Worm (Caenorhabditis elegans) whole organism, late embryonic: Measurements from ENCODE around the gene math-26.

Experiments used
- C38D4.7 ChIP-seq: fragments of 200-800 bp; sonication (Bioruptor generic); optimal IDR thresholded peaks from 2 replicates; lab custom pipeline; 2018; ENCODE audit warnings: mild to moderate bottlenecking, missing genetic modification characterization, moderate library complexity, missing compliant biosample characterization
- K02D7.2 ChIP-seq: sonication (generic microtip); optimal IDR thresholded peaks from 2 replicates; lab custom pipeline; 2017; ENCODE audit warnings: mild to moderate bottlenecking, missing genetic modification characterization, missing compliant biosample characterization
- K09A11.1 ChIP-seq: sonication (generic microtip); optimal IDR thresholded peaks from 2 replicates; lab custom pipeline; 2017; ENCODE audit warnings: antibody characterized with exemption, mild to moderate bottlenecking, missing genetic modification characterization, missing compliant biosample characterization; ENCODE audit not compliant: insufficient read depth
- ahr-1 ChIP-seq: sonication (generic microtip); optimal IDR thresholded peaks from 2 replicates; lab custom pipeline; 2016; ENCODE audit warnings: missing genetic modification characterization, missing compliant biosample characterization
- ama-1 ChIP-seq: fragments of 150-350 bp; optimal IDR thresholded peaks from 2 replicates; lab custom pipeline; 2014
- ceh-18 ChIP-seq: sonication (generic microtip); optimal IDR thresholded peaks from 2 replicates; lab custom pipeline; 2016; ENCODE audit warnings: missing genetic modification characterization, missing compliant biosample characterization
- ceh-2 ChIP-seq: sonication (generic microtip); optimal IDR thresholded peaks from 2 replicates; lab custom pipeline; 2016; ENCODE audit warnings: missing genotype, missing genetic modification characterization, missing compliant biosample characterization
- ceh-22 ChIP-seq: sonication (generic microtip); optimal IDR thresholded peaks from 2 replicates; lab custom pipeline; 2017; ENCODE audit warnings: missing biosample characterization, missing genetic modification characterization
- ceh-24 ChIP-seq: sonication (generic microtip); optimal IDR thresholded peaks from 2 replicates; lab custom pipeline; 2016; ENCODE audit warnings: mild to moderate bottlenecking, missing genetic modification characterization, missing compliant biosample characterization
- ceh-31 ChIP-seq: sonication (generic microtip); optimal IDR thresholded peaks from 2 replicates; lab custom pipeline; 2016; ENCODE audit warnings: missing genetic modification characterization, missing compliant biosample characterization
- ceh-45 ChIP-seq: fragments of 200-800 bp; sonication (Bioruptor generic); IDR thresholded peaks from 2 replicates; pipeline ENCODE4 v1.3.6; 2022; ENCODE audit warnings: missing genetic modification reagents, missing genetic modification characterization, missing compliant biosample characterization
- ceh-6 ChIP-seq: fragments of 200-800 bp; sonication (Bioruptor generic); optimal IDR thresholded peaks from 2 replicates; lab custom pipeline; 2018; ENCODE audit warnings: mild to moderate bottlenecking, missing genetic modification characterization, missing compliant biosample characterization
- ceh-9 ChIP-seq: sonication (generic microtip); optimal IDR thresholded peaks from 2 replicates; lab custom pipeline; 2016; ENCODE audit warnings: mild to moderate bottlenecking, missing genetic modification characterization, inconsistent platforms, missing compliant biosample characterization
- dmd-4 ChIP-seq: sonication (generic microtip); optimal IDR thresholded peaks from 2 replicates; lab custom pipeline; 2016; ENCODE audit warnings: borderline replicate concordance, missing genetic modification characterization, missing compliant biosample characterization
- elt-4 ChIP-seq: sonication (generic microtip); optimal IDR thresholded peaks from 2 replicates; lab custom pipeline; 2016; ENCODE audit warnings: missing genetic modification characterization, missing compliant biosample characterization
- ets-4 ChIP-seq: sonication (generic microtip); optimal IDR thresholded peaks from 2 replicates; lab custom pipeline; 2016; ENCODE audit warnings: missing genetic modification characterization, missing compliant biosample characterization
- fax-1 ChIP-seq: sonication (generic microtip); optimal IDR thresholded peaks from 2 replicates; lab custom pipeline; 2016; ENCODE audit warnings: missing genotype, missing genetic modification characterization, missing compliant biosample characterization
- hlh-13 ChIP-seq: fragments of 200-800 bp; sonication (Bioruptor generic); optimal IDR thresholded peaks from 2 replicates; lab custom pipeline; 2018; ENCODE audit warnings: mild to moderate bottlenecking, missing genetic modification characterization, missing compliant biosample characterization
- hlh-15 ChIP-seq: sonication (generic microtip); optimal IDR thresholded peaks from 2 replicates; lab custom pipeline; 2016; ENCODE audit warnings: missing genetic modification characterization, missing compliant biosample characterization
- hlh-8 ChIP-seq: sonication (generic microtip); optimal IDR thresholded peaks from 2 replicates; lab custom pipeline; 2016; ENCODE audit warnings: missing genotype, missing genetic modification characterization, missing compliant biosample characterization
- lim-6 ChIP-seq: sonication (generic microtip); optimal IDR thresholded peaks from 2 replicates; lab custom pipeline; 2016; ENCODE audit warnings: missing genetic modification characterization, missing compliant biosample characterization
- lin-11 ChIP-seq: fragments of 200-800 bp; sonication (Bioruptor generic); optimal IDR thresholded peaks from 2 replicates; lab custom pipeline; 2018; ENCODE audit warnings: mild to moderate bottlenecking, missing genetic modification characterization, missing compliant biosample characterization
- mec-3 ChIP-seq: sonication (generic microtip); optimal IDR thresholded peaks from 2 replicates; lab custom pipeline; 2016; ENCODE audit warnings: borderline replicate concordance, missing genetic modification characterization, missing compliant biosample characterization
- nfya-1 ChIP-seq: sonication (generic microtip); optimal IDR thresholded peaks from 2 replicates; lab custom pipeline; 2017; ENCODE audit warnings: missing genetic modification characterization, mild to moderate bottlenecking, missing compliant biosample characterization, antibody characterized with exemption, moderate library complexity
- nhr-11 ChIP-seq: fragments of 150-350 bp; optimal IDR thresholded peaks from 2 replicates; lab custom pipeline; 2014; ENCODE audit warnings: missing biosample characterization, missing genetic modification characterization
- nhr-232 ChIP-seq: sonication (generic microtip); optimal IDR thresholded peaks from 2 replicates; lab custom pipeline; 2016; ENCODE audit warnings: missing genetic modification characterization, missing compliant biosample characterization
- npax-4 ChIP-seq: sonication (generic microtip); optimal IDR thresholded peaks from 2 replicates; lab custom pipeline; 2016; ENCODE audit warnings: missing genetic modification characterization, missing compliant biosample characterization
- odd-2 ChIP-seq: sonication (generic microtip); optimal IDR thresholded peaks from 2 replicates; lab custom pipeline; 2017; ENCODE audit warnings: antibody characterized with exemption, mild to moderate bottlenecking, missing genetic modification characterization, missing compliant biosample characterization
- pag-3 ChIP-seq: sonication (generic microtip); optimal IDR thresholded peaks from 2 replicates; lab custom pipeline; 2016; ENCODE audit warnings: missing compliant biosample characterization, missing genetic modification characterization, borderline replicate concordance
- pax-1 ChIP-seq: fragments of 150-350 bp; optimal IDR thresholded peaks from 2 replicates; lab custom pipeline; 2014; ENCODE audit warnings: missing biosample characterization, missing genetic modification characterization
- pha-2 ChIP-seq: sonication (generic microtip); optimal IDR thresholded peaks from 2 replicates; lab custom pipeline; 2017; ENCODE audit warnings: mild to moderate bottlenecking, missing genetic modification characterization, missing compliant biosample characterization
- pha-4 ChIP-seq: fragments of 150-350 bp; optimal IDR thresholded peaks from 2 replicates; lab custom pipeline; 2018; ENCODE audit warnings: missing biosample characterization, missing genetic modification reagents, missing genetic modification characterization
- pros-1 ChIP-seq: fragments of 150-350 bp; optimal IDR thresholded peaks from 2 replicates; lab custom pipeline; 2014; ENCODE audit warnings: missing biosample characterization, missing genetic modification reagents, missing genetic modification characterization
- ref-2 ChIP-seq: sonication (generic microtip); optimal IDR thresholded peaks from 2 replicates; lab custom pipeline; 2016; ENCODE audit warnings: missing genetic modification characterization, missing compliant biosample characterization
- rnt-1 ChIP-seq: sonication (generic microtip); optimal IDR thresholded peaks from 2 replicates; lab custom pipeline; 2016; ENCODE audit warnings: missing genetic modification characterization, missing compliant biosample characterization
- sdc-2 ChIP-seq: sonication (generic microtip); optimal IDR thresholded peaks from 2 replicates; lab custom pipeline; 2016; ENCODE audit warnings: missing genotype, missing genetic modification characterization, missing compliant biosample characterization
- sox-4 ChIP-seq: sonication (generic microtip); optimal IDR thresholded peaks from 2 replicates; lab custom pipeline; 2017; ENCODE audit warnings: mild to moderate bottlenecking, missing genetic modification characterization, inconsistent platforms, missing compliant biosample characterization
- syd-9 ChIP-seq: sonication (generic microtip); optimal IDR thresholded peaks from 2 replicates; lab custom pipeline; 2016; ENCODE audit warnings: mild to moderate bottlenecking, missing genetic modification characterization, moderate library complexity, missing compliant biosample characterization
- unc-42 ChIP-seq: sonication (generic microtip); optimal IDR thresholded peaks from 2 replicates; lab custom pipeline; 2016; ENCODE audit warnings: missing genotype, missing genetic modification characterization, missing compliant biosample characterization
- unc-55 ChIP-seq: sonication (generic microtip); optimal IDR thresholded peaks from 2 replicates; lab custom pipeline; 2017; ENCODE audit warnings: missing biosample characterization, missing genetic modification reagents, missing genetic modification characterization
- ztf-16 ChIP-seq: sonication (generic microtip); optimal IDR thresholded peaks from 2 replicates; lab custom pipeline; 2017; ENCODE audit warnings: missing genetic modification characterization, missing compliant biosample characterization

The math-26 gene

ce11 chrII:1752990-1753389 is 18.5 kb upstream of the math-26 start, which contains the start of gene F36H5.9:
F36H5.9 (minus strand) TSS chrII:1753090.
- TF ChIP-seq pha-4 (tag; lab: Kevin White, UChicago), result no peak
- no peak for TF ChIP-seq pag-3 (tag; lab: Kevin White, UChicago)
- no peak for TF ChIP-seq lim-6 (tag; lab: Kevin White, UChicago)
- no peak for TF ChIP-seq hlh-8 (tag; lab: Kevin White, UChicago)
- TF ChIP-seq hlh-13 (GFP tag; lab: Kevin White, UChicago), result no peak
- no peak for TF ChIP-seq sdc-2
- no peak for TF ChIP-seq ceh-45 (GFP tag; lab: Robert Waterston, UW)
- no peak for TF ChIP-seq ahr-1 (tag; lab: Kevin White, UChicago)
- TF ChIP-seq ceh-6, result no peak
- no peak for TF ChIP-seq fax-1
- TF ChIP-seq elt-4, result no peak
- no peak for TF ChIP-seq pros-1
- no peak for TF ChIP-seq K09A11.1 (tag; lab: Kevin White, UChicago)
- TF ChIP-seq ama-1 (lab: Kevin White, UChicago), result no peak
- no peak for TF ChIP-seq ceh-18 (tag; lab: Kevin White, UChicago)
- TF ChIP-seq, all 69 proteins: peak for 0

ce11 chrII:1756072-1756471 is 15.4 kb upstream of the math-26 start, which contains the start of gene F36H5.17:
F36H5.17 (minus strand) TSS chrII:1756172.
- no peak for TF ChIP-seq dmd-4 (tag; lab: Kevin White, UChicago)
- TF ChIP-seq rnt-1 (tag; lab: Kevin White, UChicago), result no peak
- TF ChIP-seq pag-3 (tag; lab: Kevin White, UChicago), result no peak
- TF ChIP-seq ceh-31, result no peak
- TF ChIP-seq pax-1, result no peak
- TF ChIP-seq npax-4 (tag; lab: Kevin White, UChicago), result no peak

- no peak for TF ChIP-seq ets-4 (tag; lab: Kevin White, UChicago)
- TF ChIP-seq unc-42 (tag; lab: Kevin White, UChicago), result no peak
- TF ChIP-seq nhr-232 (tag; lab: Kevin White, UChicago), result no peak
- TF ChIP-seq hlh-13 (GFP tag; lab: Kevin White, UChicago), result no peak
- no peak for TF ChIP-seq K02D7.2 (tag; lab: Kevin White, UChicago)
- TF ChIP-seq dmd-4 (tag; lab: Kevin White, UChicago), result no peak
- no peak for TF ChIP-seq syd-9 (tag; lab: Kevin White, UChicago)
- TF ChIP-seq ceh-9, result no peak
- no peak for TF ChIP-seq lin-11 (tag; lab: Kevin White, UChicago)
- no peak for TF ChIP-seq ref-2
- TF ChIP-seq, all 69 proteins: peak for 0
Measured at ce11 chrII:1756582-1756981, 14.9 kb upstream of the math-26 start, which contains the start of gene fbxb-53. fbxb-53 (plus strand) TSS chrII:1756882.

ce11 chrII:1757033-1757432 is 14.4 kb upstream of the math-26 start, which contains the start of gene F36H5.10:
F36H5.10 (plus strand) TSS chrII:1757333.
- TF ChIP-seq hlh-15 (tag; lab: Kevin White, UChicago), result no peak
- TF ChIP-seq odd-2 (tag; lab: Kevin White, UChicago), result no peak
- TF ChIP-seq ceh-2 (tag; lab: Kevin White, UChicago), result no peak
- no peak for TF ChIP-seq pha-2 (tag; lab: Kevin White, UChicago)
- no peak for TF ChIP-seq ztf-16 (tag; lab: Kevin White, UChicago)
- no peak for TF ChIP-seq rnt-1 (tag; lab: Kevin White, UChicago)
- TF ChIP-seq mec-3 (tag; lab: Kevin White, UChicago), result no peak
- TF ChIP-seq ceh-24 (tag; lab: Kevin White, UChicago), result no peak
- TF ChIP-seq K02D7.2 (tag; lab: Kevin White, UChicago), result no peak
- TF ChIP-seq sox-4 (tag; lab: Kevin White, UChicago), result no peak
- TF ChIP-seq unc-55 (GFP tag; lab: Kevin White, UChicago), result no peak
- TF ChIP-seq ceh-22 (tag; lab: Kevin White, UChicago), result no peak
- TF ChIP-seq lim-6 (tag; lab: Kevin White, UChicago), result no peak
- TF ChIP-seq C38D4.7 (GFP tag; lab: Kevin White, UChicago), result no peak
- TF ChIP-seq nfya-1 (tag; lab: Kevin White, UChicago), result no peak
- TF ChIP-seq nhr-11 (tag; lab: Kevin White, UChicago), result no peak
